Fruit fly (Drosophila melanogaster): ENCODE results near the gene CG6180.

The CG6180 gene

DNA sequence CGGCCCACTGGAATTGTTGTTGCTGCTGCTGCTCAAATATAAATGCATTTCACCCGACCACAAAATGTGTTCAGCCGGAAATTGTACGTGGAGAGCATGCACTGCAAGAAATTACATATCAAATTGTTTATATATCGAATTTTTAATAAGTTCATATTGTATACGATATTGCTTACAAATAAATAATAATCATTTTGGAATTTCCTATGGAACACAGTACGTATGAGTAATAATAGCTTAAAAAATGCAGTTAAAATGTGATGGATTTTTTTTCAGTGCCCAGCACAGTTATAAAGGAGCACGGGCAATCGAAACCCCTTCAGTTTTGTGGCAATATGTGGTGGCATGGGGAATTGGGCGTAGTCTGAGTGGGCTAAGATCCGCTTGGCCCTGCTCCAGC lies 49.0 kb downstream of the CG6180 start (continued):
- TF ChIP-seq Hr38 (GFP tag; optimal IDR thresholded peaks at IDR 0.05) (no peak), CG11762 (GFP tag; optimal IDR thresholded peaks at IDR 0.05; ENCODE audit: insufficient read depth) (no peak), CG10631 (GFP tag; optimal IDR thresholded peaks at IDR 0.05) (no peak), svp (GFP tag) (peak; percentile 55), lz (GFP tag; optimal IDR thresholded peaks at IDR 0.05) (no peak)

All from whole organism, prepupa.